Worm (Caenorhabditis elegans): ENCODE results near the gene slr-2.

The slr-2 gene

ce11 chrV:18107969-18108368 lies 21.0 kb downstream of the slr-2 start, which contains the start of gene Y37H2A.1:
Gene Y37H2A.1 (plus strand): TSS chrV:18108269.
- TF ChIP-seq ahr-1 (tag; optimal IDR thresholded peaks at IDR 0.05) (no peak), ceh-18 (tag; optimal IDR thresholded peaks at IDR 0.05) (no peak), pax-1 (tag; optimal IDR thresholded peaks at IDR 0.05) (no peak), ztf-16 (tag; optimal IDR thresholded peaks at IDR 0.05) (no peak), ama-1 (optimal IDR thresholded peaks at IDR 0.05) (no peak), pqm-1 (tag; optimal IDR thresholded peaks at IDR 0.05) (no peak), C08G9.2 (tag; optimal IDR thresholded peaks at IDR 0.05) (no peak), ceh-6 (GFP tag; optimal IDR thresholded peaks at IDR 0.05) (no peak), unc-86 (tag; optimal IDR thresholded peaks at IDR 0.05) (no peak), ttx-3 (tag; optimal IDR thresholded peaks at IDR 0.05) (no peak), tbx-2 (tag; optimal IDR thresholded peaks at IDR 0.05) (no peak), ceh-45 (GFP tag; IDR thresholded peaks at IDR 0.05) (no peak), K09A11.1 (tag; optimal IDR thresholded peaks at IDR 0.05; ENCODE audit: insufficient read depth) (no peak)

- TF ChIP-seq nfya-1 (tag; optimal IDR thresholded peaks at IDR 0.05): no peak
- no peak for TF ChIP-seq hlh-8 (tag; optimal IDR thresholded peaks at IDR 0.05)
- TF ChIP-seq hlh-13 (GFP tag; optimal IDR thresholded peaks at IDR 0.05): no peak
- TF ChIP-seq ets-4 (tag; optimal IDR thresholded peaks at IDR 0.05): no peak
- no peak for TF ChIP-seq ttx-3 (tag; optimal IDR thresholded peaks at IDR 0.05)
Observed at ce11 chrV:18109449-18109848, 22.5 kb downstream of the slr-2 start.

- TF ChIP-seq rnt-1 (tag; optimal IDR thresholded peaks at IDR 0.05): no peak
- no peak for TF ChIP-seq ceh-24 (tag; optimal IDR thresholded peaks at IDR 0.05)
- TF ChIP-seq unc-55 (GFP tag; optimal IDR thresholded peaks at IDR 0.05): no peak
- TF ChIP-seq K02D7.2 (tag; optimal IDR thresholded peaks at IDR 0.05): no peak
Observed at ce11 chrV:18123639-18124038, 36.7 kb downstream of the slr-2 start, which contains the start of gene fbxa-107. Gene fbxa-107 (plus strand): TSS chrV:18123939.

- TF ChIP-seq T23F11.4 (GFP tag; optimal IDR thresholded peaks at IDR 0.05): no peak
- TF ChIP-seq madf-2 (tag; optimal IDR thresholded peaks at IDR 0.05): no peak
- no peak for TF ChIP-seq ceh-30 (tag; optimal IDR thresholded peaks at IDR 0.05)
- no peak for TF ChIP-seq sox-2 (GFP tag; IDR thresholded peaks at IDR 0.05)
Observed at ce11 chrV:18125075-18125474, 38.2 kb downstream of the slr-2 start, which contains the start of gene fbxa-210. Gene fbxa-210 (plus strand): TSS chrV:18125375.

- no peak for TF ChIP-seq pqm-1 (tag; optimal IDR thresholded peaks at IDR 0.05)
- TF ChIP-seq unc-55 (GFP tag; optimal IDR thresholded peaks at IDR 0.05): no peak
- TF ChIP-seq eyg-1 (tag; optimal IDR thresholded peaks at IDR 0.05): no peak
- TF ChIP-seq ama-1 (optimal IDR thresholded peaks at IDR 0.05): no peak
- no peak for TF ChIP-seq pax-1 (tag; optimal IDR thresholded peaks at IDR 0.05)
- TF ChIP-seq hlh-8 (tag; optimal IDR thresholded peaks at IDR 0.05): no peak
- no peak for TF ChIP-seq dmd-4 (tag; optimal IDR thresholded peaks at IDR 0.05; ENCODE audit: borderline replicate concordance)
- no peak for TF ChIP-seq sox-4 (tag; optimal IDR thresholded peaks at IDR 0.05)
- TF ChIP-seq dve-1 (tag; optimal IDR thresholded peaks at IDR 0.05): no peak
- TF ChIP-seq pha-2 (tag; optimal IDR thresholded peaks at IDR 0.05): no peak
- TF ChIP-seq ceh-48 (tag; optimal IDR thresholded peaks at IDR 0.05): no peak
Observed at ce11 chrV:18127192-18127591, 40.3 kb downstream of the slr-2 start, which contains the start of gene fbxa-211. Gene fbxa-211 (plus strand): TSS chrV:18127519.

- TF ChIP-seq ceh-18 (tag; optimal IDR thresholded peaks at IDR 0.05): no peak
- no peak for TF ChIP-seq fkh-6 (tag; optimal IDR thresholded peaks at IDR 0.05)
- TF ChIP-seq ttx-3 (tag; optimal IDR thresholded peaks at IDR 0.05): no peak
- no peak for TF ChIP-seq gmeb-2 (tag; optimal IDR thresholded peaks at IDR 0.05)
- TF ChIP-seq sdc-2 (tag; optimal IDR thresholded peaks at IDR 0.05): no peak
- TF ChIP-seq nhr-11 (tag; optimal IDR thresholded peaks at IDR 0.05): no peak
- TF ChIP-seq ztf-16 (tag; optimal IDR thresholded peaks at IDR 0.05): no peak
- no peak for TF ChIP-seq sox-4 (tag; optimal IDR thresholded peaks at IDR 0.05)
- TF ChIP-seq hlh-6 (tag; optimal IDR thresholded peaks at IDR 0.05): no peak
- no peak for TF ChIP-seq ref-2 (tag; optimal IDR thresholded peaks at IDR 0.05)
- TF ChIP-seq ama-1 (optimal IDR thresholded peaks at IDR 0.05): no peak
- no peak for TF ChIP-seq pax-1 (tag; optimal IDR thresholded peaks at IDR 0.05)
- TF ChIP-seq unc-42 (tag; optimal IDR thresholded peaks at IDR 0.05): no peak
- TF ChIP-seq dve-1 (tag; optimal IDR thresholded peaks at IDR 0.05): no peak
- TF ChIP-seq nfya-1 (tag; optimal IDR thresholded peaks at IDR 0.05): no peak
- TF ChIP-seq tbx-7 (tag; optimal IDR thresholded peaks at IDR 0.05): no peak
- TF ChIP-seq dmd-4 (tag; optimal IDR thresholded peaks at IDR 0.05; ENCODE audit: borderline replicate concordance): no peak
Observed at ce11 chrV:18128545-18128944, 41.6 kb downstream of the slr-2 start.

Data from whole organism, late embryonic.